Fruit fly (Drosophila melanogaster) whole organism, embryonic: ENCODE data around the gene mu2.

Experiments
- Ada2b ChIP-seq: fragments of 200-800 bp; sonication (Bioruptor generic); IDR thresholded peaks from 2 replicates; pipeline ENCODE4 v1.3.6; 2022; ENCODE audit warnings: missing biosample characterization, missing genetic modification characterization
- Atf6 ChIP-seq: fragments of 200-800 bp; sonication (Bioruptor generic); IDR thresholded peaks from 2 replicates; pipeline ENCODE4 v1.3.6; 2022; ENCODE audit warnings: missing biosample characterization, missing genetic modification characterization
- B-H2 ChIP-seq: fragments of 200-800 bp; sonication (Bioruptor generic); optimal IDR thresholded peaks from 2 replicates; lab custom pipeline; 2018; ENCODE audit warnings: missing biosample characterization, mild to moderate bottlenecking, missing genetic modification characterization
- CG10267 ChIP-seq: fragments of 200-800 bp; sonication (Bioruptor generic); optimal IDR thresholded peaks from 2 replicates; lab custom pipeline; 2018; ENCODE audit warnings: missing biosample characterization, mild to moderate bottlenecking, missing genetic modification characterization, moderate library complexity
- CG10543 ChIP-seq: fragments of 200-800 bp; sonication (Bioruptor generic); optimal IDR thresholded peaks from 3 replicates; lab custom pipeline; 2017; ENCODE audit warnings: missing biosample characterization, mild to moderate bottlenecking, missing genetic modification characterization, moderate library complexity
- CG11696 ChIP-seq: fragments of 200-800 bp; sonication (Bioruptor generic); IDR thresholded peaks from 2 replicates; pipeline ENCODE4 v1.3.6; 2022; ENCODE audit warnings: missing biosample characterization, missing genetic modification characterization
- CG11723 ChIP-seq: fragments of 200-800 bp; sonication (Bioruptor generic); optimal IDR thresholded peaks from 2 replicates; lab custom pipeline; 2017; ENCODE audit warnings: missing biosample characterization, mild to moderate bottlenecking, missing genetic modification characterization
- CG12391 ChIP-seq: fragments of 200-800 bp; sonication (Bioruptor generic); optimal IDR thresholded peaks from 3 replicates; lab custom pipeline; 2018; ENCODE audit warnings: missing biosample characterization, mild to moderate bottlenecking, missing genetic modification characterization, moderate library complexity
- CG13894 ChIP-seq: fragments of 200-800 bp; sonication (Bioruptor generic); optimal IDR thresholded peaks from 3 replicates; lab custom pipeline; 2018; ENCODE audit warnings: missing biosample characterization, mild to moderate bottlenecking, missing genetic modification characterization, moderate library complexity
- CG16815 ChIP-seq: fragments of 200-800 bp; sonication (Bioruptor generic); optimal IDR thresholded peaks from 3 replicates; lab custom pipeline; 2017; ENCODE audit warnings: missing biosample characterization, mild to moderate bottlenecking, missing genetic modification characterization
- CG17385 ChIP-seq: fragments of 200-800 bp; sonication (Bioruptor generic); optimal IDR thresholded peaks from 3 replicates; lab custom pipeline; 2018; ENCODE audit warnings: missing biosample characterization, mild to moderate bottlenecking, missing genetic modification characterization
- CG2116 ChIP-seq: fragments of 200-800 bp; sonication (Bioruptor generic); optimal IDR thresholded peaks from 3 replicates; lab custom pipeline; 2018; ENCODE audit warnings: missing biosample characterization, mild to moderate bottlenecking, missing genetic modification characterization
- CG2875 ChIP-seq: fragments of 200-800 bp; sonication (Bioruptor generic); optimal IDR thresholded peaks from 2 replicates; lab custom pipeline; 2017; ENCODE audit warnings: missing biosample characterization, mild to moderate bottlenecking, missing genetic modification characterization, missing genetic modification reagents
- CG31224 ChIP-seq: fragments of 200-800 bp; sonication (Bioruptor generic); IDR thresholded peaks from 2 replicates; pipeline ENCODE4 v1.3.6; 2022; ENCODE audit warnings: missing biosample characterization, missing genetic modification characterization
- CG3163 ChIP-seq: fragments of 200-800 bp; sonication (Bioruptor generic); optimal IDR thresholded peaks from 3 replicates; lab custom pipeline; 2016; ENCODE audit warnings: missing biosample characterization, missing genetic modification characterization
- CG7372 ChIP-seq: fragments of 200-800 bp; sonication (Bioruptor generic); IDR thresholded peaks from 2 replicates; pipeline ENCODE4 v1.3.6; 2022; ENCODE audit warnings: missing biosample characterization, missing genetic modification characterization
- CG7987 ChIP-seq: fragments of 200-800 bp; sonication (Bioruptor generic); optimal IDR thresholded peaks from 2 replicates; lab custom pipeline; 2018; ENCODE audit warnings: missing biosample characterization, mild to moderate bottlenecking, missing genetic modification characterization, moderate library complexity
- CG8089 ChIP-seq: fragments of 200-800 bp; sonication (Bioruptor generic); optimal IDR thresholded peaks from 3 replicates; lab custom pipeline; 2016; ENCODE audit warnings: missing biosample characterization, missing genetic modification characterization
- CrebB ChIP-seq: fragments of 200-800 bp; sonication (Bioruptor generic); optimal IDR thresholded peaks from 3 replicates; lab custom pipeline; 2018; ENCODE audit warnings: missing biosample characterization, mild to moderate bottlenecking, missing genetic modification characterization
- Dll ChIP-seq: fragments of 200-800 bp; sonication (Bioruptor generic); IDR thresholded peaks from 4 replicates; pipeline ENCODE4 v1.3.6; 2022; ENCODE audit warnings: missing biosample characterization, missing genetic modification characterization; ENCODE audit not compliant: partially characterized antibody
- Fer1 ChIP-seq: fragments of 200-800 bp; sonication (Bioruptor generic); optimal IDR thresholded peaks from 2 replicates; lab custom pipeline; 2017; ENCODE audit warnings: missing biosample characterization, mild to moderate bottlenecking, missing genetic modification characterization
- GATAe ChIP-seq: fragments of 200-800 bp; sonication (Bioruptor generic); conservative IDR thresholded peaks from 2 replicates; pipeline ENCODE4 v1.3.6; 2022; ENCODE audit warnings: missing biosample characterization, missing genetic modification characterization
- Hand ChIP-seq: fragments of 200-800 bp; sonication (Bioruptor generic); optimal IDR thresholded peaks from 2 replicates; lab custom pipeline; 2017; ENCODE audit warnings: mild to moderate bottlenecking, missing biosample characterization, missing genetic modification reagents, missing genetic modification characterization
- Hey ChIP-seq: fragments of 200-800 bp; sonication (Bioruptor generic); optimal IDR thresholded peaks from 3 replicates; lab custom pipeline; 2018; ENCODE audit warnings: missing biosample characterization, mild to moderate bottlenecking, missing genetic modification characterization
- Hr78 ChIP-seq, 2 experiments: fragments of 200-800 bp in 1 of 2; fragments of >200 bp in 1 of 2; sonication (Bioruptor generic) in 1 of 2; optimal IDR thresholded peaks; 2 replicates each; lab custom pipeline; 2017 to 2019; ENCODE audit warnings: missing biosample characterization in 2 of 2, missing genetic modification characterization in 2 of 2, mild to moderate bottlenecking in 1 of 2, moderate library complexity in 1 of 2
- Nf-YC ChIP-seq: fragments of 200-800 bp; optimal IDR thresholded peaks from 3 replicates; lab custom pipeline; 2019; ENCODE audit warnings: missing biosample characterization, mild to moderate bottlenecking, missing genetic modification characterization, moderate library complexity
- Scr ChIP-seq: fragments of 200-800 bp; sonication (Bioruptor generic); IDR thresholded peaks from 2 replicates; pipeline ENCODE4 v1.3.6; 2022; ENCODE audit warnings: missing biosample characterization, missing genetic modification characterization; ENCODE audit not compliant: partially characterized antibody
- Trl ChIP-seq, 3 experiments: fragments of >200 bp in 2 of 3; fragments of 200-800 bp in 1 of 3; sonication (Bioruptor generic) in 1 of 3; optimal IDR thresholded peaks; 2 replicates in 1 of 3; 3 replicates in 2 of 3; lab custom pipeline; 2016 to 2017; ENCODE audit warnings: missing biosample characterization in 1 of 3, missing genetic modification characterization in 1 of 3
- crol ChIP-seq: fragments of 200-800 bp; sonication (Bioruptor generic); IDR thresholded peaks from 2 replicates; pipeline ENCODE4 v1.3.6; 2022; ENCODE audit warnings: missing biosample characterization, missing genetic modification characterization
- cwo ChIP-seq: fragments of 200-800 bp; sonication (Bioruptor generic); optimal IDR thresholded peaks from 3 replicates; lab custom pipeline; 2017; ENCODE audit warnings: missing biosample characterization, missing genetic modification characterization, mild to moderate bottlenecking, moderate library complexity, missing genetic modification reagents
- hth ChIP-seq: fragments of >200 bp; optimal IDR thresholded peaks from 2 replicates; lab custom pipeline; 2017; ENCODE audit warnings: inconsistent platforms
- kah ChIP-seq: fragments of 200-800 bp; sonication (Bioruptor generic); optimal IDR thresholded peaks from 2 replicates; lab custom pipeline; 2018; ENCODE audit warnings: missing biosample characterization, mild to moderate bottlenecking, missing genetic modification characterization
- ken ChIP-seq: fragments of 200-800 bp; sonication (Bioruptor generic); IDR thresholded peaks from 3 replicates; pipeline ENCODE4 v1.3.6; 2022; ENCODE audit warnings: missing biosample characterization, missing genetic modification characterization
- lbe ChIP-seq: fragments of 200-800 bp; sonication (Bioruptor generic); optimal IDR thresholded peaks from 2 replicates; lab custom pipeline; 2016; ENCODE audit warnings: missing biosample characterization, mild to moderate bottlenecking, missing genetic modification characterization
- mirr ChIP-seq: fragments of 200-800 bp; sonication (Bioruptor generic); optimal IDR thresholded peaks from 3 replicates; lab custom pipeline; 2018; ENCODE audit warnings: missing biosample characterization, mild to moderate bottlenecking, missing genetic modification characterization
- nerfin-2 ChIP-seq: fragments of 200-800 bp; sonication (Bioruptor generic); IDR thresholded peaks from 2 replicates; pipeline ENCODE4 v1.3.6; 2022; ENCODE audit warnings: missing biosample characterization, missing genetic modification characterization; ENCODE audit not compliant: partially characterized antibody
- nom ChIP-seq: fragments of 200-800 bp; sonication (Bioruptor generic); optimal IDR thresholded peaks from 2 replicates; lab custom pipeline; 2017; ENCODE audit warnings: missing biosample characterization, missing genetic modification characterization, mild to moderate bottlenecking, moderate library complexity, missing genetic modification reagents
- odd ChIP-seq: fragments of 200-800 bp; sonication (Bioruptor generic); optimal IDR thresholded peaks from 2 replicates; lab custom pipeline; 2017; ENCODE audit warnings: missing biosample characterization, mild to moderate bottlenecking, missing genetic modification characterization
- run ChIP-seq: fragments of 200-800 bp; sonication (Bioruptor generic); optimal IDR thresholded peaks from 3 replicates; lab custom pipeline; 2018; ENCODE audit warnings: missing biosample characterization, mild to moderate bottlenecking, missing genetic modification characterization
- sim ChIP-seq: fragments of 200-800 bp; sonication (Bioruptor generic); IDR thresholded peaks from 2 replicates; pipeline ENCODE4 v1.3.6; 2022; ENCODE audit warnings: missing biosample characterization, missing genetic modification characterization
- slbo ChIP-seq: fragments of 200-800 bp; sonication (Bioruptor generic); IDR thresholded peaks from 2 replicates; pipeline ENCODE4 v1.3.6; 2022; ENCODE audit warnings: missing biosample characterization, missing genetic modification characterization
- sug ChIP-seq: fragments of 200-800 bp; optimal IDR thresholded peaks from 2 replicates; lab custom pipeline; 2019; ENCODE audit warnings: missing biosample characterization, mild to moderate bottlenecking, missing genetic modification characterization, moderate library complexity
- unc-4 ChIP-seq: fragments of 200-800 bp; sonication (Bioruptor generic); IDR thresholded peaks from 2 replicates; pipeline ENCODE4 v1.3.6; 2022; ENCODE audit warnings: missing biosample characterization, missing genetic modification characterization; ENCODE audit not compliant: partially characterized antibody
- vvl ChIP-seq: fragments of 200-800 bp; sonication (Bioruptor generic); IDR thresholded peaks from 2 replicates; pipeline ENCODE4 v1.3.6; 2022; ENCODE audit warnings: missing biosample characterization, missing genetic modification characterization

The mu2 gene

dm6 chr3L:1967452-1968310, 20.4 kb upstream of the mu2 start (continued):
- TF ChIP-seq crol (GFP tag; lab: Robert Waterston, UW): peak; percentile 61; the same call in 1 of the 2 replicates
- TF ChIP-seq slbo (GFP tag; lab: Robert Waterston, UW): 0 out of 2 replicates have a peak, but pooled peaks have one; percentile 19
- peak; percentile 66 to 95 for TF ChIP-seq Trl (optimal IDR thresholded peaks at IDR 0.05; lab: Kevin White, UChicago)
- no peak for TF ChIP-seq Trl (GFP tag; optimal IDR thresholded peaks at IDR 0.05; lab: Kevin White, UChicago)
- TF ChIP-seq Dll (GFP tag; lab: Robert Waterston, UW): peak; percentile 60; the same call in 1 of the 4 replicates
- TF ChIP-seq mirr (GFP tag; lab: Kevin White, UChicago): peak; percentile 67
- TF ChIP-seq CG8089 (GFP tag; lab: Kevin White, UChicago): no peak
- 0 out of 2 replicates have a peak, but pooled peaks have one; percentile 22 for TF ChIP-seq Scr
- no peak for TF ChIP-seq hth
- TF ChIP-seq Nf-YC (tag; lab: Kevin White, UChicago): peak; percentile 64
- TF ChIP-seq nerfin-2 (GFP tag; lab: Robert Waterston, UW): no peak
- peak; percentile 71 for TF ChIP-seq cwo
- TF ChIP-seq lbe: peak; percentile 11
- TF ChIP-seq CG11696: 0 out of 2 replicates have a peak, but pooled peaks have one; percentile 8
- no peak for TF ChIP-seq kah
- peak; percentile 37 for TF ChIP-seq odd (GFP tag; lab: Kevin White, UChicago)
- TF ChIP-seq vvl (GFP tag; lab: Robert Waterston, UW): peak; percentile 54; the same call in 1 of the 2 replicates
- TF ChIP-seq nom (GFP tag; lab: Kevin White, UChicago): peak; percentile 40
- 0 out of 2 replicates have a peak, but pooled peaks have one; percentile 33 for TF ChIP-seq CG7372 (GFP tag; lab: Robert Waterston, UW)
- TF ChIP-seq CrebB: peak; percentile 4
- TF ChIP-seq GATAe (GFP tag; lab: Robert Waterston, UW): peak; percentile 38; the same call in 1 of the 2 replicates
- peak; percentile 6 for TF ChIP-seq Fer1
- peak; percentile 97 for TF ChIP-seq CG3163
- peak; percentile 18; the same call in 1 of the 2 replicates for TF ChIP-seq sim (GFP tag; lab: Robert Waterston, UW)
- TF ChIP-seq CG2116 (GFP tag; lab: Kevin White, UChicago): no peak
- TF ChIP-seq unc-4 (GFP tag; lab: Robert Waterston, UW): 0 out of 2 replicates have a peak, but pooled peaks have one; percentile 21
- 0 out of 2 replicates have a peak, but pooled peaks have one; percentile 14 for TF ChIP-seq CG31224 (GFP tag; lab: Robert Waterston, UW)
- TF ChIP-seq CG10267 (tag; lab: Kevin White, UChicago): no peak
- 0 out of 2 replicates have a peak, but pooled peaks have one; percentile 21 for TF ChIP-seq Atf6 (GFP tag; lab: Robert Waterston, UW)
- TF ChIP-seq sug: peak; percentile 94
- TF ChIP-seq B-H2 (GFP tag; lab: Kevin White, UChicago): peak; percentile 14
- TF ChIP-seq Ada2b (GFP tag; lab: Robert Waterston, UW): no peak
- TF ChIP-seq CG13894 (tag; lab: Kevin White, UChicago): peak; percentile 43
- TF ChIP-seq Hand: peak; percentile 6
- TF ChIP-seq CG12391 (tag; lab: Kevin White, UChicago): no peak
- TF ChIP-seq CG2875 (GFP tag; lab: Kevin White, UChicago): no peak
- TF ChIP-seq run: no peak
- TF ChIP-seq CG17385 (GFP tag; lab: Kevin White, UChicago): peak; percentile 78
- no peak for TF ChIP-seq ken (GFP tag; lab: Robert Waterston, UW)
- TF ChIP-seq Hr78 (GFP tag; optimal IDR thresholded peaks at IDR 0.05; lab: Kevin White, UChicago): peak in 1 of 2 experiments; percentile 67
- no peak for TF ChIP-seq CG11723 (GFP tag; lab: Kevin White, UChicago)
- peak; percentile 91 for TF ChIP-seq CG10543 (GFP tag; lab: Kevin White, UChicago)
- peak; percentile 29 for TF ChIP-seq Hey (tag; lab: Kevin White, UChicago)
- peak; percentile 74 for TF ChIP-seq CG7987 (GFP tag; lab: Kevin White, UChicago)
- no peak for TF ChIP-seq CG16815 (GFP tag; lab: Kevin White, UChicago)
